Fruit fly (Drosophila melanogaster) whole organism, embryonic: Measurements from ENCODE around the gene CG7407.

Experiments used
- CG12155 ChIP-seq: fragments of 200-800 bp; sonication (Bioruptor generic); optimal IDR thresholded peaks from 3 replicates; lab custom pipeline; 2016; ENCODE audit warnings: missing biosample characterization, missing genetic modification characterization
- CG17912 ChIP-seq: fragments of 200-800 bp; sonication (Bioruptor generic); optimal IDR thresholded peaks from 2 replicates; lab custom pipeline; 2018; ENCODE audit warnings: missing biosample characterization, mild to moderate bottlenecking, missing genetic modification characterization
- Ets65A ChIP-seq: fragments of 200-800 bp; sonication (Bioruptor generic); peaks from one replicate; lab custom pipeline; 2016; ENCODE audit warnings: missing biosample characterization, missing genetic modification characterization
- Pdp1 ChIP-seq, 2 experiments: fragments of 200-800 bp; sonication (Bioruptor generic); optimal IDR thresholded peaks; 3 replicates each; lab custom pipeline; 2016; ENCODE audit warnings: missing biosample characterization in 2 of 2, missing genetic modification characterization in 2 of 2, mild to moderate bottlenecking in 1 of 2, moderate library complexity in 1 of 2
- hbn ChIP-seq: fragments of 200-800 bp; sonication (Bioruptor generic); IDR thresholded peaks from 2 replicates; pipeline ENCODE4 v1.3.6; 2022; ENCODE audit warnings: missing biosample characterization, missing genetic modification characterization; ENCODE audit not compliant: partially characterized antibody
- usp ChIP-seq: fragments of >200 bp; optimal IDR thresholded peaks from 2 replicates; lab custom pipeline; 2017; ENCODE audit warnings: missing biosample characterization, missing genetic modification characterization

- TF ChIP-seq CG12155 (peak; percentile 23), Pdp1 (GFP tag; optimal IDR thresholded peaks at IDR 0.05; lab: Kevin White, UChicago) (no peak), Ets65A (GFP tag; lab: Kevin White, UChicago) (peak; percentile 41), usp (GFP tag; lab: Kevin White, UChicago) (no peak), CG17912 (GFP tag; lab: Kevin White, UChicago) (no peak), hbn (GFP tag; lab: Robert Waterston, UW) (no peak)
These were observed 15.2 kb upstream of the CG7407 start for dm6 chr3L:21808003-21808530.
